Fruit fly (Drosophila melanogaster) whole organism: ENCODE results near the gene CG32099.

Experiments used
- CG8478 ChIP-seq: fragments of >200 bp; optimal IDR thresholded peaks from 2 replicates; lab custom pipeline; 2018; ENCODE audit warnings: inconsistent platforms
- Dll ChIP-seq: fragments of >200 bp; optimal IDR thresholded peaks from 2 replicates; lab custom pipeline; 2017
- EcR ChIP-seq, 2 experiments: fragments of >200 bp; optimal IDR thresholded peaks; 2 replicates each; lab custom pipeline; 2017; ENCODE audit warnings: missing biosample characterization in 2 of 2, missing genetic modification characterization in 2 of 2, missing genetic modification reagents in 2 of 2
- pan ChIP-seq: fragments of >200 bp; optimal IDR thresholded peaks from 2 replicates; lab custom pipeline; 2017
- psq ChIP-seq: fragments of >200 bp; optimal IDR thresholded peaks from 2 replicates; lab custom pipeline; 2017
- usp ChIP-seq: fragments of >200 bp; optimal IDR thresholded peaks from 2 replicates; lab custom pipeline; 2017; ENCODE audit warnings: missing biosample characterization, missing genetic modification characterization, mixed read lengths

DNA sequence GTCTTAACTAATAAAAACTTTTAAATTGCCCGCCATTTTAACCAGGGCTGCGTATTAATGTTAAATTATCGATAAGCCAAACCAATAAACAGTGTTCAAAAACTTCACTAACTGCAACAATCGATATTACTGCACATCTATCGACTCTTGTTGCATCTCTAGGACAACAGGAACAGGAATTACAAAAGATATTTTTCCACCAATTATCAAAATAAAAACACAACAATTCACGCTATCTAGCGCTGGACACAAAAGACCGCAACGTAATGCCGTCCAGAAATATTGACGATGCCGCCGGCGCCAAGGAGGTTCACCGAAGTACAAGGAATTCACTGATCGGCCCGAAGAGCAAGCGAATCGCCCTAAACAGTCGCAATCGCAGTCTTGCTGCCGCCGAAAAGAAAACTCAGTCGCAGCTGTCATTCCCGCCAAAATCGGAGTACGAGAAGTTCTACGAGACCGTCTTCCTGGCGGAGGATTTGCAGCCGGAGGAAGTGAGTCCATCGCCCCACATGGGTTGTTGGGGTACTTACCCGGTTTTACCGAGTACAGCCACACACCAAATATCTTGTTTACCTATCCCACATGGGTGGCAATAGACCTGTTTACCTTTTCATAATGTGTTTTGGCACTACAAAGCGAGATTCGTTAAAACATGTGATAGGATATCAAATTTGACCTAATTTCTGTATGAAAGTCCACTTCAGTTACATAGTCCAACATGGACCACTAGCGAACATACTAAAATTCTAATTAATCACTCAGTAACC lies 32.9 kb upstream of the CG32099 start, which contains the start of gene vers:
- TF ChIP-seq Dll (lab: Kevin White, UChicago), result no peak
- no peak for TF ChIP-seq EcR (GFP tag; optimal IDR thresholded peaks at IDR 0.05; lab: Kevin White, UChicago)
- TF ChIP-seq psq (lab: Kevin White, UChicago), result no peak
- TF ChIP-seq pan (lab: Kevin White, UChicago), result no peak
- no peak for TF ChIP-seq usp (GFP tag; lab: Kevin White, UChicago)
- no peak for TF ChIP-seq CG8478 (lab: Kevin White, UChicago)
